Fruit fly (Drosophila melanogaster) whole organism, embryonic: ENCODE data around the gene Hand.

Experiments used
- ATbp ChIP-seq: fragments of 200-800 bp; sonication (Bioruptor generic); optimal IDR thresholded peaks from 2 replicates; lab custom pipeline; 2017; ENCODE audit warnings: missing biosample characterization, mild to moderate bottlenecking, missing genetic modification characterization, missing genetic modification reagents
- CG1024 ChIP-seq: fragments of 200-800 bp; sonication (Bioruptor generic); IDR thresholded peaks from 2 replicates; pipeline ENCODE4 v1.3.6; 2022; ENCODE audit warnings: missing biosample characterization, missing genetic modification characterization
- CG10431 ChIP-seq: fragments of 200-800 bp; sonication (Bioruptor generic); optimal IDR thresholded peaks from 3 replicates; lab custom pipeline; 2018; ENCODE audit warnings: missing biosample characterization, mild to moderate bottlenecking, missing genetic modification characterization
- CG12155 ChIP-seq: fragments of 200-800 bp; sonication (Bioruptor generic); optimal IDR thresholded peaks from 3 replicates; lab custom pipeline; 2016; ENCODE audit warnings: missing biosample characterization, missing genetic modification characterization
- CG12942 ChIP-seq: fragments of 200-800 bp; sonication (Bioruptor generic); optimal IDR thresholded peaks from 3 replicates; lab custom pipeline; 2016; ENCODE audit warnings: missing biosample characterization, missing genetic modification characterization
- CG13287 ChIP-seq: fragments of 200-800 bp; sonication (Bioruptor generic); IDR thresholded peaks from 2 replicates; pipeline ENCODE4 v1.3.6; 2022; ENCODE audit warnings: missing biosample characterization, missing genetic modification characterization; ENCODE audit not compliant: partially characterized antibody
- CG13894 ChIP-seq: fragments of 200-800 bp; sonication (Bioruptor generic); optimal IDR thresholded peaks from 3 replicates; lab custom pipeline; 2018; ENCODE audit warnings: missing biosample characterization, mild to moderate bottlenecking, missing genetic modification characterization, moderate library complexity
- CG14050 ChIP-seq: fragments of 200-800 bp; sonication (Bioruptor generic); IDR thresholded peaks from 3 replicates; pipeline ENCODE4 v1.3.6; 2022; ENCODE audit warnings: missing biosample characterization, missing genetic modification characterization
- CG14860 ChIP-seq: fragments of 200-800 bp; sonication (Bioruptor generic); IDR thresholded peaks from 3 replicates; pipeline ENCODE4 v1.3.6; 2022; ENCODE audit warnings: missing biosample characterization, missing genetic modification characterization; ENCODE audit not compliant: partially characterized antibody
- CG1603 ChIP-seq: fragments of 200-800 bp; sonication (Bioruptor generic); optimal IDR thresholded peaks from 2 replicates; lab custom pipeline; 2019; ENCODE audit warnings: missing biosample characterization, mild to moderate bottlenecking, missing genetic modification characterization, moderate library complexity
- CG1647 ChIP-seq: fragments of 200-800 bp; sonication (Bioruptor generic); optimal IDR thresholded peaks from 3 replicates; lab custom pipeline; 2016; ENCODE audit warnings: missing biosample characterization, missing genetic modification characterization
- CG18011 ChIP-seq: fragments of 200-800 bp; sonication (Bioruptor generic); optimal IDR thresholded peaks from 2 replicates; lab custom pipeline; 2017; ENCODE audit warnings: missing biosample characterization, missing genetic modification characterization, mild to moderate bottlenecking, moderate library complexity, missing genotype
- CG2129 ChIP-seq: fragments of 200-800 bp; sonication (Bioruptor generic); IDR thresholded peaks from 2 replicates; pipeline ENCODE4 v1.3.6; 2022; ENCODE audit warnings: missing biosample characterization, missing genetic modification characterization; ENCODE audit not compliant: partially characterized antibody
- CG31441 ChIP-seq: fragments of 200-800 bp; sonication (Bioruptor generic); IDR thresholded peaks from 2 replicates; pipeline ENCODE4 v1.3.6; 2022; ENCODE audit warnings: missing biosample characterization, missing genetic modification characterization
- CG32772 ChIP-seq: fragments of 200-800 bp; sonication (Bioruptor generic); IDR thresholded peaks from 2 replicates; pipeline ENCODE4 v1.3.6; 2022; ENCODE audit warnings: missing biosample characterization, missing genetic modification characterization
- CG33213 ChIP-seq: fragments of 200-800 bp; sonication (Bioruptor generic); optimal IDR thresholded peaks from 3 replicates; lab custom pipeline; 2016; ENCODE audit warnings: missing biosample characterization, missing genetic modification characterization
- CG3838 ChIP-seq: fragments of 200-800 bp; sonication (Bioruptor generic); optimal IDR thresholded peaks from 3 replicates; lab custom pipeline; 2016; ENCODE audit warnings: missing biosample characterization, missing genetic modification characterization
- CG3995 ChIP-seq: fragments of 200-800 bp; sonication (Bioruptor generic); optimal IDR thresholded peaks from 3 replicates; lab custom pipeline; 2016; ENCODE audit warnings: missing biosample characterization, missing genetic modification characterization
- CG6654 ChIP-seq: fragments of 200-800 bp; sonication (Bioruptor generic); optimal IDR thresholded peaks from 2 replicates; lab custom pipeline; 2017; ENCODE audit warnings: missing biosample characterization, mild to moderate bottlenecking, missing genetic modification characterization
- CG9609 ChIP-seq: fragments of 200-800 bp; sonication (Bioruptor generic); optimal IDR thresholded peaks from 3 replicates; lab custom pipeline; 2016; ENCODE audit warnings: missing biosample characterization, missing genetic modification characterization
- CG9727 ChIP-seq: fragments of 200-800 bp; sonication (Bioruptor generic); optimal IDR thresholded peaks from 3 replicates; lab custom pipeline; 2017; ENCODE audit warnings: missing biosample characterization, mild to moderate bottlenecking, missing genetic modification characterization
- CG9932 ChIP-seq: fragments of 200-800 bp; sonication (Bioruptor generic); IDR thresholded peaks from 2 replicates; pipeline ENCODE4 v1.3.6; 2022; ENCODE audit warnings: missing biosample characterization, missing genetic modification characterization
- Dad ChIP-seq: fragments of 200-800 bp; sonication (Bioruptor generic); optimal IDR thresholded peaks from 3 replicates; lab custom pipeline; 2016; ENCODE audit warnings: missing biosample characterization, missing genetic modification characterization
- Dbx ChIP-seq: fragments of 200-800 bp; sonication (Bioruptor generic); IDR thresholded peaks from 3 replicates; pipeline ENCODE4 v1.3.6; 2022; ENCODE audit warnings: missing biosample characterization, missing genetic modification characterization
- Elba2 ChIP-seq: fragments of 200-800 bp; sonication (Bioruptor generic); optimal IDR thresholded peaks from 3 replicates; lab custom pipeline; 2016; ENCODE audit warnings: missing biosample characterization, missing genetic modification characterization
- Fer3 ChIP-seq: fragments of 200-800 bp; sonication (Bioruptor generic); optimal IDR thresholded peaks from 2 replicates; lab custom pipeline; 2018; ENCODE audit warnings: missing biosample characterization, mild to moderate bottlenecking, missing genetic modification characterization, moderate library complexity
- Jarid2 ChIP-seq: fragments of 200-800 bp; sonication (Bioruptor generic); optimal IDR thresholded peaks from 3 replicates; lab custom pipeline; 2017; ENCODE audit warnings: mild to moderate bottlenecking, missing biosample characterization, missing genetic modification reagents, missing genetic modification characterization
- Med ChIP-seq: fragments of 200-800 bp; sonication (Bioruptor generic); peaks from one replicate; lab custom pipeline; 2016; ENCODE audit warnings: missing biosample characterization, missing genetic modification characterization, mild to moderate bottlenecking, inconsistent platforms, moderate library complexity
- Neu2 ChIP-seq: fragments of 200-800 bp; sonication (Bioruptor generic); optimal IDR thresholded peaks from 3 replicates; lab custom pipeline; 2016; ENCODE audit warnings: missing biosample characterization, missing genetic modification characterization, borderline replicate concordance
- Poxn ChIP-seq: fragments of 200-800 bp; sonication (Bioruptor generic); IDR thresholded peaks from 2 replicates; pipeline ENCODE4 v1.3.6; 2022; ENCODE audit warnings: missing biosample characterization, missing genetic modification characterization
- Ptx1 ChIP-seq: fragments of 200-800 bp; sonication (Bioruptor generic); IDR thresholded peaks from 2 replicates; pipeline ENCODE4 v1.3.6; 2022; ENCODE audit warnings: missing biosample characterization, missing genetic modification characterization
- Side ChIP-seq: fragments of 200-800 bp; sonication (Bioruptor generic); optimal IDR thresholded peaks from 2 replicates; lab custom pipeline; 2016; ENCODE audit warnings: missing biosample characterization, missing genetic modification characterization
- Six4 ChIP-seq: fragments of 200-800 bp; sonication (Bioruptor generic); optimal IDR thresholded peaks from 2 replicates; lab custom pipeline; 2016; ENCODE audit warnings: missing biosample characterization, missing genetic modification characterization
- Stat92E ChIP-seq, 3 experiments: fragments of >200 bp in 2 of 3; fragments of 200-800 bp in 1 of 3; sonication (Bioruptor generic) in 1 of 3; optimal IDR thresholded peaks; 2 replicates each; lab custom pipeline; 2017 to 2019; ENCODE audit warnings: missing biosample characterization in 3 of 3, missing genetic modification characterization in 3 of 3, mild to moderate bottlenecking in 1 of 3, moderate library complexity in 1 of 3
- YL-1 ChIP-seq: fragments of 200-800 bp; sonication (Bioruptor generic); optimal IDR thresholded peaks from 3 replicates; lab custom pipeline; 2017; ENCODE audit warnings: missing biosample characterization, mild to moderate bottlenecking, missing genetic modification characterization
- amos ChIP-seq: fragments of 200-800 bp; sonication (Bioruptor generic); IDR thresholded peaks from 2 replicates; pipeline ENCODE4 v1.3.6; 2022; ENCODE audit warnings: missing biosample characterization, missing genetic modification characterization; ENCODE audit not compliant: partially characterized antibody
- bigmax ChIP-seq: fragments of 200-800 bp; sonication (Bioruptor generic); optimal IDR thresholded peaks from 2 replicates; lab custom pipeline; 2018; ENCODE audit warnings: missing biosample characterization, mild to moderate bottlenecking, missing genetic modification characterization
- crp ChIP-seq, 2 experiments: fragments of 200-800 bp; sonication (Bioruptor generic); optimal IDR thresholded peaks; 2 replicates in 1 of 2; 3 replicates in 1 of 2; lab custom pipeline; 2017; ENCODE audit warnings: missing biosample characterization in 2 of 2, missing genetic modification characterization in 2 of 2, mild to moderate bottlenecking in 1 of 2, moderate library complexity in 1 of 2
- da ChIP-seq: fragments of 200-800 bp; sonication (Bioruptor generic); optimal IDR thresholded peaks from 2 replicates; lab custom pipeline; 2016; ENCODE audit warnings: missing biosample characterization, missing genetic modification characterization
- dan ChIP-seq: fragments of 200-800 bp; sonication (Bioruptor generic); IDR thresholded peaks from 2 replicates; pipeline ENCODE4 v1.3.6; 2022; ENCODE audit warnings: missing biosample characterization, missing genetic modification characterization
- emc ChIP-seq: fragments of 200-800 bp; sonication (Bioruptor generic); optimal IDR thresholded peaks from 2 replicates; lab custom pipeline; 2016; ENCODE audit warnings: missing biosample characterization, missing genetic modification characterization
- gem ChIP-seq: fragments of 200-800 bp; sonication (Bioruptor generic); optimal IDR thresholded peaks from 2 replicates; lab custom pipeline; 2019; ENCODE audit warnings: missing biosample characterization, mild to moderate bottlenecking, missing genetic modification characterization, moderate library complexity
- lab ChIP-seq: fragments of 200-800 bp; sonication (Bioruptor generic); optimal IDR thresholded peaks from 3 replicates; lab custom pipeline; 2017; ENCODE audit warnings: missing biosample characterization, missing genetic modification characterization, mild to moderate bottlenecking, moderate library complexity, missing genetic modification reagents
- lilli ChIP-seq: fragments of 200-800 bp; sonication (Bioruptor generic); optimal IDR thresholded peaks from 3 replicates; lab custom pipeline; 2016; ENCODE audit warnings: missing biosample characterization, missing genetic modification characterization
- luna ChIP-seq: fragments of 200-800 bp; sonication (Bioruptor generic); optimal IDR thresholded peaks from 2 replicates; lab custom pipeline; 2016; ENCODE audit warnings: missing biosample characterization, missing genetic modification characterization
- nau ChIP-seq: fragments of 200-800 bp; sonication (Bioruptor generic); optimal IDR thresholded peaks from 3 replicates; lab custom pipeline; 2017; ENCODE audit warnings: missing biosample characterization, mild to moderate bottlenecking, missing genetic modification characterization, missing genetic modification reagents
- prd ChIP-seq, 3 experiments: fragments of >200 bp in 2 of 3; fragments of 200-800 bp in 1 of 3; sonication (Bioruptor generic) in 1 of 3; optimal IDR thresholded peaks in 2 of 3; IDR thresholded peaks in 1 of 3; 2 replicates in 2 of 3; 3 replicates in 1 of 3; pipeline versions ENCODE4 v1.3.6 to Lab custom; 2017 to 2022; ENCODE audit warnings: missing biosample characterization in 1 of 3, missing genetic modification characterization in 1 of 3
- zfh2 ChIP-seq: fragments of 200-800 bp; sonication (Bioruptor generic); optimal IDR thresholded peaks from 2 replicates; lab custom pipeline; 2016; ENCODE audit warnings: missing biosample characterization, missing genetic modification characterization

The Hand gene

dm6 chr2L:10260750-10261493 lies 34.3 kb downstream of the Hand start, which contains the start of gene Pten (continued):
- TF ChIP-seq gem (tag; lab: Kevin White, UChicago), result peak; percentile 80
- TF ChIP-seq CG6654 (GFP tag; lab: Kevin White, UChicago), result no peak
- peak; percentile 73 for TF ChIP-seq CG2129 (GFP tag; lab: Robert Waterston, UW)
- peak; percentile 84 for TF ChIP-seq CG13287
- TF ChIP-seq ATbp, result no peak
- TF ChIP-seq CG9609 (GFP tag; lab: Kevin White, UChicago), result peak; percentile 16
- no peak for TF ChIP-seq CG3838 (GFP tag; lab: Kevin White, UChicago)
- TF ChIP-seq Fer3 (tag; lab: Kevin White, UChicago), result peak; percentile 61
- peak; percentile 79 for TF ChIP-seq YL-1
- peak; percentile 42 for TF ChIP-seq Six4
- TF ChIP-seq CG13894 (tag; lab: Kevin White, UChicago), result no peak
- TF ChIP-seq Neu2 (GFP tag; lab: Kevin White, UChicago), result no peak
- no peak for TF ChIP-seq CG18011 (GFP tag; lab: Kevin White, UChicago)
- TF ChIP-seq da (GFP tag; lab: Kevin White, UChicago), result no peak
- peak in 1 of 2 experiments; percentile 15 for TF ChIP-seq crp (GFP tag; optimal IDR thresholded peaks at IDR 0.05; lab: Kevin White, UChicago)
- TF ChIP-seq CG3995 (GFP tag; lab: Kevin White, UChicago), result peak; percentile 5
- no peak for TF ChIP-seq Ptx1 (GFP tag; lab: Robert Waterston, UW)
- peak; percentile 94 for TF ChIP-seq Med (GFP tag; lab: Kevin White, UChicago)
- no peak for TF ChIP-seq dan
- no peak for TF ChIP-seq CG9932
- TF ChIP-seq CG32772 (GFP tag; lab: Robert Waterston, UW), result no peak
- TF ChIP-seq CG31441 (GFP tag; lab: Robert Waterston, UW), result no peak
- no peak for TF ChIP-seq lab (GFP tag; lab: Kevin White, UChicago)
- peak; percentile 67 for TF ChIP-seq Side (GFP tag; lab: Kevin White, UChicago)
- peak; percentile 26 for TF ChIP-seq CG10431 (GFP tag; lab: Kevin White, UChicago)
- TF ChIP-seq zfh2 (GFP tag; lab: Kevin White, UChicago), result peak; percentile 43
- no peak for TF ChIP-seq bigmax (GFP tag; lab: Kevin White, UChicago)
- peak; percentile 38 for TF ChIP-seq CG1647
- no peak for TF ChIP-seq Stat92E (GFP tag; optimal IDR thresholded peaks at IDR 0.05; lab: Kevin White, UChicago)
- peak; percentile 12 for TF ChIP-seq Elba2 (GFP tag; lab: Kevin White, UChicago)
- peak; percentile 45 for TF ChIP-seq luna
- peak; percentile 38 for TF ChIP-seq CG12942
- peak; percentile 80 for TF ChIP-seq CG1603
- TF ChIP-seq CG33213 (GFP tag; lab: Kevin White, UChicago), result peak; percentile 57
- peak; percentile 7 for TF ChIP-seq emc (GFP tag; lab: Kevin White, UChicago)
- peak; percentile 76; the same call in 2 of the 3 replicates for TF ChIP-seq Dbx
- no peak for TF ChIP-seq nau
- peak; percentile 57 for TF ChIP-seq CG12155 (GFP tag; lab: Kevin White, UChicago)
- no peak for TF ChIP-seq Poxn (GFP tag; lab: Robert Waterston, UW)
- TF ChIP-seq amos (GFP tag; lab: Robert Waterston, UW), result peak; percentile 90; the same call in 1 of the 2 replicates
- TF ChIP-seq Jarid2, result no peak
- TF ChIP-seq lilli (GFP tag; lab: Kevin White, UChicago), result peak; percentile 69
- no peak for TF ChIP-seq prd (optimal IDR thresholded peaks at IDR 0.05; lab: Kevin White, UChicago)
- peak; percentile 70; the same call in 1 of the 3 replicates for TF ChIP-seq prd (GFP tag; IDR thresholded peaks at IDR 0.05; lab: Robert Waterston, UW)
- peak; percentile 43; the same call in 2 of the 3 replicates for TF ChIP-seq CG14050 (GFP tag; lab: Robert Waterston, UW)
- TF ChIP-seq CG1024, result peak; percentile 90
- peak; percentile 55 for TF ChIP-seq Dad (GFP tag; lab: Kevin White, UChicago)
- TF ChIP-seq CG14860 (GFP tag; lab: Robert Waterston, UW), result peak; percentile 87
- peak; percentile 90 for TF ChIP-seq CG9727 (GFP tag; lab: Kevin White, UChicago)
